Worm (Caenorhabditis elegans) whole organism, early embryonic: ENCODE measurements around the gene W08G11.3.

ENCODE experiments used
- flt-1 ChIP-seq: fragments of 200-800 bp; sonication (Bioruptor generic); IDR thresholded peaks from 2 replicates; pipeline ENCODE4 v1.3.6; 2022; ENCODE audit warnings: missing genetic modification characterization, missing compliant biosample characterization
- hmg-4 ChIP-seq: fragments of 200-800 bp; sonication (Bioruptor generic); optimal IDR thresholded peaks from 2 replicates; lab custom pipeline; 2018; ENCODE audit warnings: mild to moderate bottlenecking, missing genetic modification characterization, missing compliant biosample characterization
- tra-4 ChIP-seq: sonication (generic microtip); optimal IDR thresholded peaks from 2 replicates; lab custom pipeline; 2017; ENCODE audit warnings: missing genetic modification characterization, missing compliant biosample characterization

ce11 chrV:16405366-16405765 is 37.9 kb downstream of the W08G11.3 start:
- no peak for TF ChIP-seq hmg-4 (GFP tag; lab: Kevin White, UChicago)
- TF ChIP-seq tra-4 (tag; lab: Kevin White, UChicago), result no peak
- no peak for TF ChIP-seq flt-1 (GFP tag; lab: Robert Waterston, UW)
